Fruit fly (Drosophila melanogaster): ENCODE measurements around the gene btsz.

The btsz gene

dm6 chr3R:14775395-14775794 lies 99.9 kb downstream of the btsz start (continued):
- no peak for TF ChIP-seq CG7372 (GFP tag; IDR thresholded peaks at IDR 0.05)
- TF ChIP-seq CG17359 (tag; optimal IDR thresholded peaks at IDR 0.05): no peak

DNA sequence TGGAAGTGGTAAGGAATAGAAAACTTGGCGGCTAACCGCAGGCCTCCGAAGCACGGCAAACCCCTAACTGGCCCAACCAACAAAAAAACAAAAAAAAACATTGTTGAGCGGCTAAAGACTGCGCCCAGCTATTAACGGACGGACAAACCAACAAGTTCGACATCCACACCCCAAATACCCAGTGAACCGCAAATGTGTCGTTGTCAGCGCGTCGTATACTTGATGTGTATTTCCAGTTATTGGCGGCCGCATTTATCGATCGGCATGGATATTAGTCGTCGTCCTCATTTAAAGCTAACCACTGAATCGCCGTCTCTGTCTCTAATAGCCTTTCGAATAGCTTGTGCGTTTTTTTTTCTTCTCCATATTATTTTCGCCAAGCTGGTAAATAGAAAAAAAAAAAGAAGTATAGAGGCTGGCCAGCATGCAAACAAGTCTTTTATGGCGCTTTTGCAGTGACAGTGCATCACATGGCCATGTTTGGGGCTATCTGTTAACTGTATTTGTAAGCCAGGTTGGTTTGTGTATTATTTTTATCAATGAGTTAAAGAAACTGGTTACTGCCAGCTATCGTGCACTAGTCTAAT lies 108.8 kb downstream of the btsz start:
- TF ChIP-seq CG7372 (GFP tag; IDR thresholded peaks at IDR 0.05) (no peak), chinmo (GFP tag; IDR thresholded peaks at IDR 0.05; ENCODE audit: partially characterized antibody) (0 out of 4 replicates have a peak, but pooled peaks have one; percentile 69), stwl (tag; optimal IDR thresholded peaks at IDR 0.05) (no peak), Ets65A (GFP tag) (peak; percentile 27), CG1792 (GFP tag; optimal IDR thresholded peaks at IDR 0.05) (no peak), Doc3 (GFP tag; IDR thresholded peaks at IDR 0.05; ENCODE audit: partially characterized antibody) (no peak), lab (GFP tag; optimal IDR thresholded peaks at IDR 0.05) (no peak), CG5180 (GFP tag; optimal IDR thresholded peaks at IDR 0.05) (peak; percentile 52), Hand (GFP tag; optimal IDR thresholded peaks at IDR 0.05) (no peak), onecut (GFP tag; IDR thresholded peaks at IDR 0.05) (peak; percentile 71), CG9727 (GFP tag; optimal IDR thresholded peaks at IDR 0.05) (no peak), CG3163 (GFP tag; optimal IDR thresholded peaks at IDR 0.05) (no peak), wor (GFP tag; IDR thresholded peaks at IDR 0.05) (no peak), chm (GFP tag; IDR thresholded peaks at IDR 0.05) (no peak), Sry-β (GFP tag; optimal IDR thresholded peaks at IDR 0.05) (no peak), HLH54F (GFP tag; optimal IDR thresholded peaks at IDR 0.05) (no peak), unc-4 (GFP tag; IDR thresholded peaks at IDR 0.05; ENCODE audit: partially characterized antibody) (no peak), CG32767 (GFP tag; IDR thresholded peaks at IDR 0.05) (no peak), CG2678 (tag; optimal IDR thresholded peaks at IDR 0.05) (no peak), dati (GFP tag; IDR thresholded peaks at IDR 0.05) (no peak), lmd (GFP tag; IDR thresholded peaks at IDR 0.05) (no peak)

DNA sequence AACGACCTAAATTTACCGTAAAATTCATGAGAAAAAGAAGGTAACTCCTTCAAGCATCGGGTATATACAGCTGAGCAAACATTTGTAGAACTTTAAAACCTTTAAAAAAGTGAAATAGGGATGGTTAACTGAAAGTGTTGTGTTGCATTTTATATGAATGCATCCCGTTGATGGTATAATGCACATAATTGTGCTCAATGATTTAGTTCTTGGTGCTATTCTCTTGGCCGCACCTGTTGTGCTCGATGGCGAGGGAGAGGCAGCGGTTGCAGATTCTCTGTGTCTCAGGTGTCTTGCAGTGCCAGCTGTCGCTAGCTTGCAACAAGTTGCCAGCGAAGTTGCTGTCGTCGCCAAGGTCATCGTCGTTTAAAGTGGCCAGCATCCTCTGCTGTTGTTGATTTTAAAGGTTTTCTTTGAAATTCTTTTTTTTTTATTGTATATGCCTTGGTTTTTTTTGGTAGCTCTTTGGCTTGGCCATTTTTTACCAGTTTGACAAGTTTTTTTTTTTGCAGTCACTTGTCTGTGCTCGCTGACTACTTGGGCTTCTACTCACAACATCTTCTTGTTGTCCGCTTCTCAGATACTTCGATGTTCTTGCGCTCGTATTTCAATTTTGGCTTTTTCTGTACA lies 109.8 kb downstream of the btsz start:
- TF ChIP-seq bsh (GFP tag; optimal IDR thresholded peaks at IDR 0.05): peak in 1 of 2 experiments; percentile 28
- TF ChIP-seq chinmo (GFP tag; IDR thresholded peaks at IDR 0.05; ENCODE audit: partially characterized antibody): 0 out of 4 replicates have a peak, but pooled peaks have one; percentile 24
- TF ChIP-seq Drgx (GFP tag; IDR thresholded peaks at IDR 0.05): peak; percentile 80
- no peak for TF ChIP-seq zfh2 (GFP tag; optimal IDR thresholded peaks at IDR 0.05)
- TF ChIP-seq nom (GFP tag; optimal IDR thresholded peaks at IDR 0.05): peak; percentile 87

- TF ChIP-seq CG31224 (GFP tag; IDR thresholded peaks at IDR 0.05) (no peak), Ets65A (GFP tag) (peak; percentile 63), sens (GFP tag) (peak; percentile 36)
Measured at dm6 chr3R:14764131-14764530, 111.2 kb downstream of the btsz start.

DNA sequence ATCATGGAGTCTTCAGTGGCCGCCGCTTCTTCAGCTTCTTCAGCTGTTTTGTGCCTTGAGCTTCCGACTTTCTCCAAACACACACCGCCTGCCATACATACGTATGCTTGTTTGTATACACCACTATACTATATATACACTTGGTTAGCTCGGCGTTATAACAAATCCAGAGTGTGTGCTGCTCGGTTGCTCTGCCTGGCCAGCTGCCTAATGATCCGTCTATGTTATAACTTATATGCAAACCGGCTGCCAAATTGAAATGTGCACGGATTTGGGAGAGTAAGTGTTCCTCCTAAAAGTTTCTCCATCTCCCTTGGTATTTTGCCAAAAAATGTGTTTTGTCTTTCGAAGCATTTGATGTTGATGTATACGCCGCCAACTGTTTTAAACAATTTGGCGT lies 111.8 kb downstream of the btsz start:
- TF ChIP-seq YL-1 (GFP tag; optimal IDR thresholded peaks at IDR 0.05) (no peak), CG3838 (GFP tag; optimal IDR thresholded peaks at IDR 0.05) (no peak), mam (GFP tag; optimal IDR thresholded peaks at IDR 0.05) (no peak), Chrac-16 (GFP tag; optimal IDR thresholded peaks at IDR 0.05) (no peak), Sin3A (optimal IDR thresholded peaks at IDR 0.05) (no peak), HLH54F (GFP tag; optimal IDR thresholded peaks at IDR 0.05) (no peak), NfI (GFP tag; optimal IDR thresholded peaks at IDR 0.05) (peak; percentile 16), E2f2 (GFP tag; IDR thresholded peaks at IDR 0.05) (no peak), Eip74EF (GFP tag; optimal IDR thresholded peaks at IDR 0.05) (no peak), Med (GFP tag) (peak; percentile 60), sc (optimal IDR thresholded peaks at IDR 0.05) (no peak), sc (GFP tag; optimal IDR thresholded peaks at IDR 0.05) (no peak), Sry-β (GFP tag; optimal IDR thresholded peaks at IDR 0.05) (no peak), CG12769 (tag; optimal IDR thresholded peaks at IDR 0.05) (peak; percentile 59), CG10543 (GFP tag; optimal IDR thresholded peaks at IDR 0.05) (no peak), fru (optimal IDR thresholded peaks at IDR 0.05) (no peak), hkb (optimal IDR thresholded peaks at IDR 0.05) (no peak), hkb (GFP tag; IDR thresholded peaks at IDR 0.05) (no peak), CG3847 (GFP tag; IDR thresholded peaks at IDR 0.05) (no peak)
